Worm (Caenorhabditis elegans) whole organism, L4/young adult: ENCODE data around the gene F44D12.8.
"Not testable (repeated sequence)": the region's sequence is repeated elsewhere in the genome, so short reads cannot be mapped to it uniquely, and the experiment has no call there.

ENCODE experiments used
- W03F9.2 ChIP-seq: fragments of 150-350 bp; optimal IDR thresholded peaks from 2 replicates; lab custom pipeline; 2014; ENCODE audit warnings: missing biosample characterization, missing genetic modification characterization
- dao-5 ChIP-seq: sonication (generic microtip); optimal IDR thresholded peaks from 2 replicates; lab custom pipeline; 2016; ENCODE audit warnings: missing genotype, missing genetic modification characterization, moderate library complexity, missing compliant biosample characterization
- him-1 ChIP-seq: sonication (generic microtip); optimal IDR thresholded peaks from 2 replicates; lab custom pipeline; 2016; ENCODE audit warnings: missing genotype, missing genetic modification reagents, missing genetic modification characterization, missing compliant biosample characterization

F44D12.8 gene

DNA sequence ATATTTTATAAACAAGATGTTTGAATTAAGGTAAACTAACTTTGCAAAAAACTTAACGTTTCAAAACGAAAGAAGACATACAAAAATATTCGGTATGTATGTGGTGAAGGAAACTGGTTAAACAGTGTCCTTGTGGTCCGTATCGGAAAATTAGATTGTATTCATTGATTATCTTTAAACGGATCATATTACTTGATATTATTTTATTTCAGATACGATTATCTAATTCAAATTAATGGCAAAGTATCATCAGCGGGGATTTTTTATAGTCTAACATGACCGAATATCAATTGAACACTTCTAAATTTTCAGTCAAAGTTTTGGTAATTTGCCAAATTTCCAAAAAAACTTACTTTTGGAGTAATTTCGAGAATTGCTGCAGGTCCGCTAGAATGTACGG is 16.3 kb upstream of the F44D12.8 start, which contains the start of gene C47E12.13:
Gene C47E12.13, minus strand, starts transcription at position 101 of the 400 bp plus-strand sequence.
- TF ChIP-seq W03F9.2 (tag; lab: Kevin White, UChicago) (no peak), dao-5 (tag; lab: Kevin White, UChicago) (no peak), him-1 (tag; lab: Kevin White, UChicago) (no peak)

ce11 chrIV:10007758-10008157 is 15.3 kb upstream of the F44D12.8 start:
- TF ChIP-seq dao-5 (tag; lab: Kevin White, UChicago) (no peak), W03F9.2 (tag; lab: Kevin White, UChicago) (no peak), him-1 (tag; lab: Kevin White, UChicago) (no peak)

- no peak for TF ChIP-seq dao-5 (tag; lab: Kevin White, UChicago)
- TF ChIP-seq W03F9.2 (tag; lab: Kevin White, UChicago), result no peak
- TF ChIP-seq him-1 (tag; lab: Kevin White, UChicago), result no peak
These were observed 13.6 kb upstream of the F44D12.8 start, which contains the start of gene magu-4 for ce11 chrIV:10009536-10009935. Gene magu-4 (plus strand): TSS chrIV:10009753.

DNA sequence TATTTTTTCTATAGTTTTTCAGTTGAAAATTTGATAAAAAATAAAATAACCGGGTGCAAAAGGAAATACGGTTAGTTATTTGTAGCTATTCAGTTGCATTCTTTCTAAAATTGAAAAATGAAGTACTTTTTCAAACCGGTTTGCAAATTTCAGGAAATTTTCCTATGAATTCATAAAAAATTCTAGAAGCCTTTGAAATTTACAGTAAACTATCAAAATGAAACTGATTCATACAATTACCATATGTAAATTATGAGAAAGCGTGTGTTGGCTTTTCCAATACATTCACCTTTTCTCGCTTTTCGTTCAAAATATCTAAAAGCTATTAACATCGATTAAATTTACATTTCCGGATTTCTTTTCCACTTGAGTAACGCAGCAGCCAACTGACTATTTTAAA is 6.1 kb upstream of the F44D12.8 start, which contains the start of gene ent-7:
Gene ent-7, plus strand, starts transcription at position 301 of the 400 bp plus-strand sequence.
- TF ChIP-seq W03F9.2 (tag; lab: Kevin White, UChicago), result no peak

- TF ChIP-seq W03F9.2 (tag; lab: Kevin White, UChicago) (no peak), him-1 (tag; lab: Kevin White, UChicago) (no peak), dao-5 (tag; lab: Kevin White, UChicago) (no peak)
These were observed 5.5 kb upstream of the F44D12.8 start, which contains the start of gene F44D12.2 for ce11 chrIV:10017633-10018032. Gene F44D12.2 (minus strand): TSS chrIV:10017733.

ce11 chrIV:10021283-10021682 is 1.8 kb upstream of the F44D12.8 start, which contains the start of gene F44D12.19:
Gene F44D12.19 (plus strand): TSS chrIV:10021583.
- TF ChIP-seq him-1 (tag; lab: Kevin White, UChicago) (no peak), W03F9.2 (tag; lab: Kevin White, UChicago) (no peak)

ce11 chrIV:10026129-10026528 is 3.0 kb downstream of the F44D12.8 start:
- no peak for TF ChIP-seq dao-5 (tag; lab: Kevin White, UChicago)
- no peak for TF ChIP-seq him-1 (tag; lab: Kevin White, UChicago)
- TF ChIP-seq W03F9.2 (tag; lab: Kevin White, UChicago), result no peak

ce11 chrIV:10027566-10027965 is 4.5 kb downstream of the F44D12.8 start, which contains the start of gene gipc-2:
Gene gipc-2 (minus strand): TSS chrIV:10027666.
- TF ChIP-seq dao-5 (tag; lab: Kevin White, UChicago) (no peak), him-1 (tag; lab: Kevin White, UChicago) (no peak), W03F9.2 (tag; lab: Kevin White, UChicago) (no peak)

DNA sequence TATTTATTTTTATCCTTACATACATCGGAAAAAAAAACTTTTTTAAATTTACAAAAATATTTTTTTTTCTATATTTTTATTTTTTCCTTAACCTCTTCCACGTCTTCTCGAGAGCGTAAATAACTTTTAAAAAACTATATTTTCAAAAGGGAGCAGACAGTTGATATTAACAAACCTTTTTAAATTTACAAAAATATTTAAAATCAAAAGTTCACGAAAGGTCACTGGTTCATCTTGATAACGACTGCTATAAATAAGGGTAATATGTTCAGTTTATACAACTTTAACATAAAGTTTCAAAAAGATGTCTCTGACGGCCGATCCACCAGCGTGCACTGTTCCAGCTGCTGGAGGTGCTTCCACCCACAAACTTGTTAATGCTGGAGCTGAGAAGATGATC is 5.7 kb downstream of the F44D12.8 start, which contains the start of the genes F44D12.16 and msd-2:
Gene F44D12.16, plus strand, starts transcription at position 301 of the 400 bp plus-strand sequence.
Gene msd-2, plus strand, starts transcription at position 305 of the 400 bp plus-strand sequence.
- not testable (repeated sequence) for TF ChIP-seq W03F9.2, him-1, dao-5 (tag; lab: Kevin White, UChicago)

- TF ChIP-seq dao-5 (tag; lab: Kevin White, UChicago), result no peak
- TF ChIP-seq W03F9.2 (tag; lab: Kevin White, UChicago), result no peak
- TF ChIP-seq him-1 (tag; lab: Kevin White, UChicago), result no peak
These were observed 10.0 kb downstream of the F44D12.8 start, which contains the start of gene F44D12.6 for ce11 chrIV:10033053-10033452. Gene F44D12.6 (plus strand): TSS chrIV:10033353.

DNA sequence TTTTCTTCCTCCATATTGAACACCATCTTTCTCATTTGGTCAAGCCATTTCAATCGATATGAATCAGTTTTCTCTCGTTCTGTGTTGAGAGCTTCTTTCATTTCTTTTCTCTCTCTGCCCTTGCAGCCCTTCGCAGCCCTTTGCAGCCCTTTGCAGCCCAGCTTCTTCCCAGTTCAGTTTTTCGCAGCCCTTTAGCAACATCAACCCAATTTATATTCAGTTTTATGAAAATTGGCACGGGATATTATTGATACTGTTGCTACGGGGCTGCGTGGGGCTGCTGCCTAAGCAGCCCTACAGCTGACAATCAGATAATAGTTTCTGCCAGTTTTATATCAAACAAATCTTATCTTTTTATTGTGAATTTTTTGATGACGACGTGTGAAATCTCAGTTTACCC is 13.9 kb downstream of the F44D12.8 start, which contains the start of gene F44D12.10:
Gene F44D12.10, minus strand, starts transcription at position 101 of the 400 bp plus-strand sequence.
- TF ChIP-seq W03F9.2 (tag; lab: Kevin White, UChicago), result no peak
- TF ChIP-seq dao-5 (tag; lab: Kevin White, UChicago), result no peak
- no peak for TF ChIP-seq him-1 (tag; lab: Kevin White, UChicago)

DNA sequence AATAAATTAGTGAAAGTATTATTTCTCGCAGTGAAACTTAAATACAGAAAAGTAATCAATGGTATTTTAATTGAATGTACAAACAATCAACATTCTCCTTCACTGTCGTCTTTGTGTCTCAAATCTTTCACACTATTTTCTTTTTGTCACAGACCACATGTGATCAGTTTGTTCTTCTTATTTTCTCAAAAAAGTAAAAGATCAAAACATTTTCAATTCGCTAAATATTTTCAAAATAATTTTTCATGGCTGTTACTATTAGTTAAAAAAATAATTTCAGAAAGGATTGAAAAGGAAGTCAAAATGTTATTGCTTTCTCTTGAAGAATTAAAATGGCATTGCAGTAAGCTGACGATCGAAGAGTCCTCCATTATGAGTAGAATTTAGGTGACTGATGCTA is 17.7 kb downstream of the F44D12.8 start, which contains the start of gene dhs-31:
Gene dhs-31, minus strand, starts transcription at position 101 of the 400 bp plus-strand sequence.
- TF ChIP-seq W03F9.2 (tag; lab: Kevin White, UChicago) (no peak), him-1 (tag; lab: Kevin White, UChicago) (no peak), dao-5 (tag; lab: Kevin White, UChicago) (no peak)

ce11 chrIV:10042881-10043280 is 19.8 kb downstream of the F44D12.8 start, which contains the start of gene frk-1:
Gene frk-1 (plus strand): TSS chrIV:10043181.
- TF ChIP-seq him-1 (tag; lab: Kevin White, UChicago) (no peak), dao-5 (tag; lab: Kevin White, UChicago) (no peak), W03F9.2 (tag; lab: Kevin White, UChicago) (no peak)

- TF ChIP-seq dao-5 (tag; lab: Kevin White, UChicago) (no peak), him-1 (tag; lab: Kevin White, UChicago) (no peak), W03F9.2 (tag; lab: Kevin White, UChicago) (no peak)
These were observed 22.9 kb downstream of the F44D12.8 start for ce11 chrIV:10046005-10046404.
